Worm (Caenorhabditis elegans) whole organism, late embryonic: ENCODE measurements around the gene Y66A7A.7.
A peak's percentile ranks its signal among the peaks of the same experiment; 100 is the strongest.

Experiments
- C08G9.2 ChIP-seq: sonication (generic microtip); optimal IDR thresholded peaks from 2 replicates; lab custom pipeline; 2016; ENCODE audit warnings: mild to moderate bottlenecking, missing genetic modification characterization, moderate library complexity, missing compliant biosample characterization
- F13H6.1 ChIP-seq: sonication (generic microtip); optimal IDR thresholded peaks from 2 replicates; lab custom pipeline; 2016; ENCODE audit warnings: missing genetic modification characterization, missing compliant biosample characterization
- K02D7.2 ChIP-seq: sonication (generic microtip); optimal IDR thresholded peaks from 2 replicates; lab custom pipeline; 2017; ENCODE audit warnings: mild to moderate bottlenecking, missing genetic modification characterization, missing compliant biosample characterization
- K09A11.1 ChIP-seq: sonication (generic microtip); optimal IDR thresholded peaks from 2 replicates; lab custom pipeline; 2017; ENCODE audit warnings: antibody characterized with exemption, mild to moderate bottlenecking, missing genetic modification characterization, missing compliant biosample characterization; ENCODE audit not compliant: insufficient read depth
- T23F11.4 ChIP-seq: fragments of 200-800 bp; sonication (Bioruptor generic); optimal IDR thresholded peaks from 2 replicates; lab custom pipeline; 2018; ENCODE audit warnings: mild to moderate bottlenecking, missing genetic modification characterization, missing compliant biosample characterization
- ama-1 ChIP-seq: fragments of 150-350 bp; optimal IDR thresholded peaks from 2 replicates; lab custom pipeline; 2014
- ceh-14 ChIP-seq: sonication (generic microtip); optimal IDR thresholded peaks from 2 replicates; lab custom pipeline; 2016; ENCODE audit warnings: missing genotype, missing genetic modification characterization, missing compliant biosample characterization
- ceh-18 ChIP-seq: sonication (generic microtip); optimal IDR thresholded peaks from 2 replicates; lab custom pipeline; 2016; ENCODE audit warnings: missing genetic modification characterization, missing compliant biosample characterization
- ceh-2 ChIP-seq: sonication (generic microtip); optimal IDR thresholded peaks from 2 replicates; lab custom pipeline; 2016; ENCODE audit warnings: missing genotype, missing genetic modification characterization, missing compliant biosample characterization
- ceh-24 ChIP-seq: sonication (generic microtip); optimal IDR thresholded peaks from 2 replicates; lab custom pipeline; 2016; ENCODE audit warnings: mild to moderate bottlenecking, missing genetic modification characterization, missing compliant biosample characterization
- ceh-31 ChIP-seq: sonication (generic microtip); optimal IDR thresholded peaks from 2 replicates; lab custom pipeline; 2016; ENCODE audit warnings: missing genetic modification characterization, missing compliant biosample characterization
- ceh-34 ChIP-seq: sonication (generic microtip); optimal IDR thresholded peaks from 2 replicates; lab custom pipeline; 2016; ENCODE audit warnings: mild to moderate bottlenecking, missing genetic modification characterization, missing compliant biosample characterization
- che-1 ChIP-seq: sonication (generic microtip); optimal IDR thresholded peaks from 2 replicates; lab custom pipeline; 2016; ENCODE audit warnings: mild to moderate bottlenecking, missing genetic modification characterization, missing compliant biosample characterization
- elt-2 ChIP-seq: sonication (generic microtip); optimal IDR thresholded peaks from 2 replicates; lab custom pipeline; 2016; ENCODE audit warnings: missing genetic modification reagents, missing genetic modification characterization, missing compliant biosample characterization
- elt-4 ChIP-seq: sonication (generic microtip); optimal IDR thresholded peaks from 2 replicates; lab custom pipeline; 2016; ENCODE audit warnings: missing genetic modification characterization, missing compliant biosample characterization
- eyg-1 ChIP-seq: sonication (generic microtip); optimal IDR thresholded peaks from 2 replicates; lab custom pipeline; 2016; ENCODE audit warnings: missing genotype, missing genetic modification characterization, missing compliant biosample characterization
- fkh-10 ChIP-seq: fragments of 150-350 bp; optimal IDR thresholded peaks from 2 replicates; lab custom pipeline; 2014; ENCODE audit warnings: missing biosample characterization, missing genetic modification reagents, missing genetic modification characterization
- fkh-6 ChIP-seq: sonication (generic microtip); optimal IDR thresholded peaks from 2 replicates; lab custom pipeline; 2016; ENCODE audit warnings: missing genetic modification characterization, missing compliant biosample characterization
- hlh-13 ChIP-seq: fragments of 200-800 bp; sonication (Bioruptor generic); optimal IDR thresholded peaks from 2 replicates; lab custom pipeline; 2018; ENCODE audit warnings: mild to moderate bottlenecking, missing genetic modification characterization, missing compliant biosample characterization
- hlh-8 ChIP-seq: sonication (generic microtip); optimal IDR thresholded peaks from 2 replicates; lab custom pipeline; 2016; ENCODE audit warnings: missing genotype, missing genetic modification characterization, missing compliant biosample characterization
- lim-6 ChIP-seq: sonication (generic microtip); optimal IDR thresholded peaks from 2 replicates; lab custom pipeline; 2016; ENCODE audit warnings: missing genetic modification characterization, missing compliant biosample characterization
- lin-11 ChIP-seq: fragments of 200-800 bp; sonication (Bioruptor generic); optimal IDR thresholded peaks from 2 replicates; lab custom pipeline; 2018; ENCODE audit warnings: mild to moderate bottlenecking, missing genetic modification characterization, missing compliant biosample characterization
- madf-2 ChIP-seq: sonication (generic microtip); optimal IDR thresholded peaks from 2 replicates; lab custom pipeline; 2017; ENCODE audit warnings: missing genetic modification characterization, missing compliant biosample characterization
- nfya-1 ChIP-seq: sonication (generic microtip); optimal IDR thresholded peaks from 2 replicates; lab custom pipeline; 2017; ENCODE audit warnings: missing genetic modification characterization, mild to moderate bottlenecking, missing compliant biosample characterization, antibody characterized with exemption, moderate library complexity
- nhr-11 ChIP-seq: fragments of 150-350 bp; optimal IDR thresholded peaks from 2 replicates; lab custom pipeline; 2014; ENCODE audit warnings: missing biosample characterization, missing genetic modification characterization
- odd-2 ChIP-seq: sonication (generic microtip); optimal IDR thresholded peaks from 2 replicates; lab custom pipeline; 2017; ENCODE audit warnings: antibody characterized with exemption, mild to moderate bottlenecking, missing genetic modification characterization, missing compliant biosample characterization
- pag-3 ChIP-seq: sonication (generic microtip); optimal IDR thresholded peaks from 2 replicates; lab custom pipeline; 2016; ENCODE audit warnings: missing compliant biosample characterization, missing genetic modification characterization, borderline replicate concordance
- pat-9 ChIP-seq: fragments of 200-800 bp; sonication (Bioruptor generic); optimal IDR thresholded peaks from 2 replicates; lab custom pipeline; 2018; ENCODE audit warnings: mild to moderate bottlenecking, missing genetic modification characterization, moderate library complexity, missing compliant biosample characterization
- pax-1 ChIP-seq: fragments of 150-350 bp; optimal IDR thresholded peaks from 2 replicates; lab custom pipeline; 2014; ENCODE audit warnings: missing biosample characterization, missing genetic modification characterization
- pqm-1 ChIP-seq: sonication (generic microtip); optimal IDR thresholded peaks from 2 replicates; lab custom pipeline; 2016; ENCODE audit warnings: missing genetic modification characterization, missing compliant biosample characterization
- pros-1 ChIP-seq: fragments of 150-350 bp; optimal IDR thresholded peaks from 2 replicates; lab custom pipeline; 2014; ENCODE audit warnings: missing biosample characterization, missing genetic modification reagents, missing genetic modification characterization
- ref-2 ChIP-seq: sonication (generic microtip); optimal IDR thresholded peaks from 2 replicates; lab custom pipeline; 2016; ENCODE audit warnings: missing genetic modification characterization, missing compliant biosample characterization
- rnt-1 ChIP-seq: sonication (generic microtip); optimal IDR thresholded peaks from 2 replicates; lab custom pipeline; 2016; ENCODE audit warnings: missing genetic modification characterization, missing compliant biosample characterization
- sox-4 ChIP-seq: sonication (generic microtip); optimal IDR thresholded peaks from 2 replicates; lab custom pipeline; 2017; ENCODE audit warnings: mild to moderate bottlenecking, missing genetic modification characterization, inconsistent platforms, missing compliant biosample characterization
- tbx-2 ChIP-seq: sonication (generic microtip); optimal IDR thresholded peaks from 2 replicates; lab custom pipeline; 2016; ENCODE audit warnings: missing genetic modification characterization, missing compliant biosample characterization
- ttx-3 ChIP-seq: sonication (generic microtip); optimal IDR thresholded peaks from 2 replicates; lab custom pipeline; 2016; ENCODE audit warnings: missing genetic modification reagents, missing genetic modification characterization, missing compliant biosample characterization
- unc-3 ChIP-seq, 2 experiments: fragments of 200-800 bp in 1 of 2; sonication (Bioruptor generic) in 1 of 2; sonication (generic microtip) in 1 of 2; conservative IDR thresholded peaks in 1 of 2; optimal IDR thresholded peaks in 1 of 2; 2 replicates each; pipeline versions ENCODE4 v1.3.6 to Lab custom; 2016 to 2022; ENCODE audit warnings: missing compliant biosample characterization in 2 of 2, missing genetic modification characterization in 2 of 2, missing genetic modification reagents in 1 of 2
- unc-42 ChIP-seq: sonication (generic microtip); optimal IDR thresholded peaks from 2 replicates; lab custom pipeline; 2016; ENCODE audit warnings: missing genotype, missing genetic modification characterization, missing compliant biosample characterization
- unc-55 ChIP-seq: sonication (generic microtip); optimal IDR thresholded peaks from 2 replicates; lab custom pipeline; 2017; ENCODE audit warnings: missing biosample characterization, missing genetic modification reagents, missing genetic modification characterization
- zip-5 ChIP-seq: sonication (generic microtip); optimal IDR thresholded peaks from 2 replicates; lab custom pipeline; 2016; ENCODE audit warnings: missing genetic modification characterization, missing compliant biosample characterization

The Y66A7A.7 gene

DNA sequence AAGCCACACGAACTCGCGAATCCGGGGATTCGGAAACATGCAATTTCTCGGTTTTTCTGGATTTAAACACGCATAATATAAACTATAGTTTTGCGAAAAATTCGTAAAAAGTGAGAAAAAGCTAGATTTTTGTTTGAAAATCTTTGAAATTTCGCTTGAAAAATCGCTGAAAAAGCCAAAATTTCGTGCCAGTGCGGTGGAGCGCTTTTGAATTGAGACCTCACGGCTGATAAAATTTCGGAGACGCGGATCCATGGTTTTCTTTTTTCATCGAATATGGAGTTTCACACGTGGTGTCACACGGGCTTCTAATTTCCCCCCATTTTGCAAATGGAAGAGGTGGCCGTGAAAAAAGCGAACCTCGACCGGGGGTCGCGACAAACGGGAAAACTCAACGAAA is 39.0 kb downstream of the Y66A7A.7 start:
- TF ChIP-seq ceh-18 (tag; lab: Kevin White, UChicago) (no peak), K09A11.1 (tag; lab: Kevin White, UChicago) (no peak), unc-55 (GFP tag; lab: Kevin White, UChicago) (no peak), elt-2 (no peak), ref-2 (tag; lab: Kevin White, UChicago) (no peak), ceh-31 (tag; lab: Kevin White, UChicago) (no peak), elt-4 (tag; lab: Kevin White, UChicago) (no peak), nhr-11 (tag; lab: Kevin White, UChicago) (no peak), tbx-2 (no peak), lin-11 (no peak), F13H6.1 (tag; lab: Kevin White, UChicago) (no peak), pqm-1 (tag; lab: Kevin White, UChicago) (no peak), ceh-24 (tag; lab: Kevin White, UChicago) (no peak)
- TF ChIP-seq, all 69 proteins: peak for 0

- TF ChIP-seq ama-1 (lab: Kevin White, UChicago) (no peak), nfya-1 (tag; lab: Kevin White, UChicago) (peak; percentile 63), hlh-13 (no peak), tbx-2 (no peak), C08G9.2 (tag; lab: Kevin White, UChicago) (no peak)
- TF ChIP-seq, all 69 proteins: peak for 1
Measured at ce11 chrIII:11589311-11589710, 39.9 kb downstream of the Y66A7A.7 start.

- TF ChIP-seq eyg-1 (tag; lab: Kevin White, UChicago) (no peak), hlh-8 (tag; lab: Kevin White, UChicago) (no peak), ceh-14 (tag; lab: Kevin White, UChicago) (no peak), sox-4 (tag; lab: Kevin White, UChicago) (no peak), ref-2 (tag; lab: Kevin White, UChicago) (no peak), rnt-1 (tag; lab: Kevin White, UChicago) (no peak), pros-1 (no peak), K02D7.2 (tag; lab: Kevin White, UChicago) (no peak), elt-4 (tag; lab: Kevin White, UChicago) (no peak), fkh-10 (GFP tag; lab: Kevin White, UChicago) (no peak)
Measured at ce11 chrIII:11588911-11589310, 40.3 kb downstream of the Y66A7A.7 start, which contains the start of gene Y66D12A.3. Gene Y66D12A.3 (plus strand): TSS chrIII:11589211.

DNA sequence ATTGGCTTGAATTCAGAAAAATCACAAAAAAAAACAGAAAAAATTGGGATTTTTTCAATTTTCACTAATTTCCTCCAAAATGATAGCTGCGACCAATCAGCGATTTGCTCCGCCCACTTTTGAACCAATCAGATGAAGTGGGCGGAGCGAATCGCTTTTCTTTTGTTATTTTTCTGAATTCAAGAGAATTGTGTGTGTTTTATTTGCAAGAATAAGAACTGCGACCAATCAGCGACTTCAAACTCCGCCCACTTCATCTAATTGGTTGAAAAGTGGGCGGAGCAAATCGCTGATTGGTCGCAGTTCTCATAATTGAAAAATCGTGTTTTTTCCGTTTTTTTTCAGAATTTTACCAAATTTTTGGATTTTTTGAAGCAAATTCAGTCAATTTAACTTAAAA is 46.7 kb downstream of the Y66A7A.7 start:
- TF ChIP-seq nfya-1 (tag; lab: Kevin White, UChicago) (peak; percentile 86), pat-9 (tag; lab: Kevin White, UChicago) (no peak)

DNA sequence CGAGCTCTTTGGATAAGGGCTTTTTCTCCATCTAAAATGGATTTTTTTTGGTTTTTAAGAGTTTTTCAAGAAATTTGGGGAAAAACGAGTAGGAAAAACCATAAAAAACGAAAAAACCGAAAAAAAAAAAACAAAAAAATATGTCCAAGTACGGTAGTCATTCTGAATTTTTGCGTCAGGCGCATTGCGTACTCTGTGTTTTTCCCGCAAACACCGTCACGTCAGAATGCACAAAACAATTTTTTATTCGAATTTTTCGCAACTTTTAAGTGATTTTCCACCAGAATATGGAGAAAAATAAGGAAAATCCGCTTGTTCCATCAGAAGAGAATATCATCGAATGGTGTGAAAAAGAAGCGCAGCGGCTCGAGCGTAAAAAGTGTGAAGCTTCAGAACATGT is 47.9 kb downstream of the Y66A7A.7 start, which contains the start of the genes Y66D12A.6 and ceh-92:
Gene Y66D12A.6 (minus strand): TSS at position 31 of the 400 bp plus-strand sequence.
Gene ceh-92 (plus strand): TSS at position 229 of the 400 bp plus-strand sequence.
- TF ChIP-seq unc-55 (GFP tag; lab: Kevin White, UChicago) = no peak
- no peak for TF ChIP-seq unc-3 (GFP tag; conservative IDR thresholded peaks at IDR 0.05; lab: Robert Waterston, UW)
- TF ChIP-seq unc-3 (tag; optimal IDR thresholded peaks at IDR 0.05; lab: Kevin White, UChicago) = no peak
- TF ChIP-seq madf-2 (tag; lab: Kevin White, UChicago) = no peak
- no peak for TF ChIP-seq odd-2 (tag; lab: Kevin White, UChicago)
- TF ChIP-seq ceh-18 (tag; lab: Kevin White, UChicago) = no peak
- TF ChIP-seq ceh-2 (tag; lab: Kevin White, UChicago) = no peak
- no peak for TF ChIP-seq ttx-3 (tag; lab: Kevin White, UChicago)

- no peak for TF ChIP-seq ref-2 (tag; lab: Kevin White, UChicago)
- no peak for TF ChIP-seq ceh-31 (tag; lab: Kevin White, UChicago)
- TF ChIP-seq lim-6 (tag; lab: Kevin White, UChicago) = no peak
- TF ChIP-seq tbx-2 = no peak
- TF ChIP-seq fkh-6 = no peak
- no peak for TF ChIP-seq unc-42 (tag; lab: Kevin White, UChicago)
- no peak for TF ChIP-seq T23F11.4
- no peak for TF ChIP-seq che-1 (tag; lab: Kevin White, UChicago)
- TF ChIP-seq hlh-13 = no peak
- no peak for TF ChIP-seq pag-3 (tag; lab: Kevin White, UChicago)
- no peak for TF ChIP-seq zip-5 (tag; lab: Kevin White, UChicago)
- TF ChIP-seq ceh-34 (tag; lab: Kevin White, UChicago) = no peak
- TF ChIP-seq pax-1 (tag; lab: Kevin White, UChicago) = no peak
- no peak for TF ChIP-seq fkh-10 (GFP tag; lab: Kevin White, UChicago)
Measured at ce11 chrIII:11580428-11580885, 48.8 kb downstream of the Y66A7A.7 start, which contains the start of gene Y66D12A.7. Gene Y66D12A.7 (minus strand): TSS chrIII:11580478.
